Worm (Caenorhabditis elegans): ENCODE measurements around the gene scyl-1.

Gene scyl-1

DNA sequence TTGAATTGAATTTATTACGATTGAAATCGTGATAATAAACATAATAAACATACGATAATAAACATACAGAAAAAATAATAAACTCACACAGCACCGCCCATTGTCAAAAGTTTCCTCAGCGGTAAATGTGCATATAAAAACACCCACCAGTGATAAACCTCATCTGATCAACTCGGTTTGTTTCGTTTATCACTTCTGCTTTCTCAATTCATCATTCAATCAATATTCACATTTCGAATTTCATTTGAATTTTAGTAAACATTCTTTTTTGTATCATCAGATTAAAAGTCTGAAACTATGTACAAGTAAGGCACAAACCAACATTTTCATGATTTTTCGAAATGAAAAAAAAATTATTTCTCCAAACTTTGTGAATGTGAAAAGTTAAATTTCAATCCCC lies 28.4 kb downstream of the scyl-1 start, which contains the start of gene try-10:
TSS of gene try-10 (minus strand) at position 101 of the 400 bp plus-strand sequence.
- TF ChIP-seq F13H6.1 (tag; optimal IDR thresholded peaks at IDR 0.05) (no peak), sma-3 (GFP tag; optimal IDR thresholded peaks at IDR 0.05) (no peak), lin-13 (GFP tag; optimal IDR thresholded peaks at IDR 0.05) (no peak), nhr-237 (tag; optimal IDR thresholded peaks at IDR 0.05) (no peak), dmd-4 (tag; optimal IDR thresholded peaks at IDR 0.05) (no peak), mab-5 (tag; optimal IDR thresholded peaks at IDR 0.05) (no peak), nhr-6 (tag; optimal IDR thresholded peaks at IDR 0.05) (no peak), unc-62 (GFP tag; optimal IDR thresholded peaks at IDR 0.05) (no peak), nhr-10 (tag; optimal IDR thresholded peaks at IDR 0.05) (no peak), egl-27 (tag; optimal IDR thresholded peaks at IDR 0.05) (no peak), aly-2 (tag; optimal IDR thresholded peaks at IDR 0.05) (no peak)

DNA sequence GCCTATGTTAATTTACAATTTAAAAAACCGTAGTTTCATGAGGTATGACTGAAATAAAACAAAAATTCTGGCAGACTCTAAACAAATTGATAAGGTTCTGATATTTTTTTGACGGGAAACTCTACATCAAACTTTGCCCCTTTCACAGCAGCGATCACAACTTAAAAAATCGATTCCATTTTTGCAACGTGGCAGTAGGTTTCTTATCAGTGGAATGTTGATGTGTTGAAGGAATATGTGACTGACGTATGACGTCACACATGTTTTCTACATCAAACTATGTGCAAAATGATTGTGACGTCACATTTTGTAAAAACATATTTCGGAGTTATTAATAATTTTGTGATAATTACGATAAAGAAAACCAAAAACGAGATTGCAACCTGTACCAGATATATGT lies 29.6 kb downstream of the scyl-1 start:
- TF ChIP-seq sma-9 (GFP tag; optimal IDR thresholded peaks at IDR 0.05): peak; percentile 78
- TF ChIP-seq sma-9 (tag; optimal IDR thresholded peaks at IDR 0.05): no peak
- no peak for TF ChIP-seq ztf-1 (GFP tag; conservative IDR thresholded peaks at IDR 0.05)
- TF ChIP-seq gmeb-1 (tag; optimal IDR thresholded peaks at IDR 0.05): peak; percentile 22
- peak; percentile 42 for TF ChIP-seq F13H6.1 (tag; optimal IDR thresholded peaks at IDR 0.05)
- TF ChIP-seq nhr-23 (tag; optimal IDR thresholded peaks at IDR 0.05): no peak
- TF ChIP-seq nhr-10 (tag; optimal IDR thresholded peaks at IDR 0.05): no peak
- TF ChIP-seq snpc-4 (tag; optimal IDR thresholded peaks at IDR 0.05): no peak
- peak; percentile 28 for TF ChIP-seq fos-1 (tag; optimal IDR thresholded peaks at IDR 0.05)
- TF ChIP-seq crh-2 (tag; optimal IDR thresholded peaks at IDR 0.05): peak; percentile 92
- TF ChIP-seq nhr-12 (tag; optimal IDR thresholded peaks at IDR 0.05): no peak

DNA sequence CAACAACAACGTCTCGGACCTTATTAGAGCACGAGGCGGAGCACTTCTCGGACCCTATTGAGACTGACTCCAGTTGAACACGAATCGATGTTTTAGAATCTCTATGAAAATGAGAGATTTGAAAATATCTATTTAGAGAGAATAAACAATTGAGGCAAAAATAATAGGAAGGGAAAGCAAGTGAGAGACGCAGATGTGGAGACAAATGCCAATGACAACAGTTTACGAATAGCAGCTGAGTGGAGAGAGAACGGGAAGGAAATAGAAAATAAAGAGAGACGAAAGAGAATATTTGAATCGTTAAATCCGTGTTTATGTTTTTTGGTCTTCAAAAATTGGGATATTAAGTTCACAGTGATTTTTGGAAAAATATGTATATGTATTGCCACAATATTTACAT lies 31.7 kb downstream of the scyl-1 start:
- TF ChIP-seq nhr-11 (tag; optimal IDR thresholded peaks at IDR 0.05) (no peak), nhr-77 (tag; optimal IDR thresholded peaks at IDR 0.05) (no peak), sma-3 (GFP tag; optimal IDR thresholded peaks at IDR 0.05) (no peak), R02D3.7 (tag; optimal IDR thresholded peaks at IDR 0.05) (no peak), nhr-129 (tag; optimal IDR thresholded peaks at IDR 0.05) (peak; percentile 37), mdl-1 (tag; optimal IDR thresholded peaks at IDR 0.05) (no peak), C34F6.9 (tag; optimal IDR thresholded peaks at IDR 0.05) (peak; percentile 57), fos-1 (tag; optimal IDR thresholded peaks at IDR 0.05) (no peak), blmp-1 (tag; optimal IDR thresholded peaks at IDR 0.05; ENCODE audit: insufficient read depth) (peak; percentile 39), crh-2 (tag; optimal IDR thresholded peaks at IDR 0.05) (peak; percentile 49), lin-13 (GFP tag; optimal IDR thresholded peaks at IDR 0.05) (peak; percentile 21), unc-55 (GFP tag; optimal IDR thresholded peaks at IDR 0.05) (peak; percentile 32), sma-9 (GFP tag; optimal IDR thresholded peaks at IDR 0.05) (no peak), sma-9 (tag; optimal IDR thresholded peaks at IDR 0.05) (no peak), gmeb-1 (tag; optimal IDR thresholded peaks at IDR 0.05) (no peak), ztf-11 (tag; optimal IDR thresholded peaks at IDR 0.05) (no peak), ceh-16 (tag; optimal IDR thresholded peaks at IDR 0.05) (no peak), lsy-2 (tag; optimal IDR thresholded peaks at IDR 0.05) (peak in 1 of 2 experiments; percentile 49), F13H6.1 (tag; optimal IDR thresholded peaks at IDR 0.05) (peak; percentile 7), ZK546.5 (tag; optimal IDR thresholded peaks at IDR 0.05) (no peak), skn-1 (tag; optimal IDR thresholded peaks at IDR 0.05) (no peak), lin-39 (tag; optimal IDR thresholded peaks at IDR 0.05) (no peak), mab-5 (tag; optimal IDR thresholded peaks at IDR 0.05) (no peak), ztf-1 (GFP tag; conservative IDR thresholded peaks at IDR 0.05) (no peak), ama-1 (optimal IDR thresholded peaks at IDR 0.05) (no peak), zag-1 (tag; optimal IDR thresholded peaks at IDR 0.05) (no peak)

DNA sequence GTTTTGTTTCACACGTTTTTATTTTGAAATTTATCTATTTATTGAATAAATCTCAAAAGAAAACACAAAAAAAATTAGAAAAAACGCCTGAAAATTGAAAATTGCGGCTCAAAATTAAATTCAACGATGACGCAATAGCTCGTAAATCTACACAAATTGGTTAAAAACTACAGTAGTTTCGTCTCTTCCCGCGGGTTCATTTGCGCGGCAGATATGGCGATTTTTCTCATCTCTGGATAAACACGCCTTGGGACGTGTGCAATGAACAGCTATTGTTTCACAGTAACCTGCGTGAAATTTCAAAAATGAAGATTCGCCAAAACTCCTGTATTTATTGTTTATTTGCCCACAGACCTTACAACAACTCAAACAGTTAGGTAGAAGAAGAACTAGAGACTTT lies 32.2 kb downstream of the scyl-1 start:
- TF ChIP-seq lin-13 (GFP tag; optimal IDR thresholded peaks at IDR 0.05) (no peak), ztf-4 (tag; optimal IDR thresholded peaks at IDR 0.05) (no peak)

DNA sequence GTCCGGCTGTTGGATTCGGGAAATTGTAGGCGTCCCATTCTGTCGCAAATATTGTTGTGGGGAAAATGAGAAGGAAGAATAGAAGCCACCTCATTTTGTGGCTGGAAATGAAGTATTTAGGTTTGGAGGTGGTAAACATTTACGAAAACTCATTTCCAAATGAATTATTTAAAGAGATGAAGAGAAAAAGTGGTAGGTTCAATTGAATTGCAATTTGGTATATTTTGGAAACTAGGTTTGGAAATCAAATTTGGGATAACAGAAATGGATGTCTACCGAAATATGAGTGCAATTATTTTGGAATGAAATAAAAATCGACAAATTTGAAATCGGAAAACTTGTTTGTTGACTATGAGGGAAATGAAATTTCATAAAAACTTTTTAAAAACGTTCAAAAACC lies 32.7 kb downstream of the scyl-1 start, which contains the start of gene F15B9.10:
TSS of gene F15B9.10 (minus strand) at position 101 of the 400 bp plus-strand sequence.
- TF ChIP-seq lsy-2 (tag; optimal IDR thresholded peaks at IDR 0.05) (no peak), elt-3 (tag; optimal IDR thresholded peaks at IDR 0.05) (no peak), snpc-4 (tag; optimal IDR thresholded peaks at IDR 0.05) (no peak), ama-1 (optimal IDR thresholded peaks at IDR 0.05) (no peak), nhr-25 (tag; optimal IDR thresholded peaks at IDR 0.05) (no peak), nhr-6 (tag; optimal IDR thresholded peaks at IDR 0.05) (no peak), R02D3.7 (tag; optimal IDR thresholded peaks at IDR 0.05) (no peak), zag-1 (tag; optimal IDR thresholded peaks at IDR 0.05) (no peak), nhr-21 (tag; optimal IDR thresholded peaks at IDR 0.05) (no peak), nhr-11 (tag; optimal IDR thresholded peaks at IDR 0.05) (no peak), ztf-1 (GFP tag; conservative IDR thresholded peaks at IDR 0.05) (no peak), Y55F3AM.14 (GFP tag; optimal IDR thresholded peaks at IDR 0.05) (no peak)

Measured in whole organism, L2 larva.